Fruit fly (Drosophila melanogaster): ENCODE results near the gene CG13625.
A peak's percentile ranks its signal among the peaks of the same experiment; 100 is the strongest.

CG13625 gene

DNA sequence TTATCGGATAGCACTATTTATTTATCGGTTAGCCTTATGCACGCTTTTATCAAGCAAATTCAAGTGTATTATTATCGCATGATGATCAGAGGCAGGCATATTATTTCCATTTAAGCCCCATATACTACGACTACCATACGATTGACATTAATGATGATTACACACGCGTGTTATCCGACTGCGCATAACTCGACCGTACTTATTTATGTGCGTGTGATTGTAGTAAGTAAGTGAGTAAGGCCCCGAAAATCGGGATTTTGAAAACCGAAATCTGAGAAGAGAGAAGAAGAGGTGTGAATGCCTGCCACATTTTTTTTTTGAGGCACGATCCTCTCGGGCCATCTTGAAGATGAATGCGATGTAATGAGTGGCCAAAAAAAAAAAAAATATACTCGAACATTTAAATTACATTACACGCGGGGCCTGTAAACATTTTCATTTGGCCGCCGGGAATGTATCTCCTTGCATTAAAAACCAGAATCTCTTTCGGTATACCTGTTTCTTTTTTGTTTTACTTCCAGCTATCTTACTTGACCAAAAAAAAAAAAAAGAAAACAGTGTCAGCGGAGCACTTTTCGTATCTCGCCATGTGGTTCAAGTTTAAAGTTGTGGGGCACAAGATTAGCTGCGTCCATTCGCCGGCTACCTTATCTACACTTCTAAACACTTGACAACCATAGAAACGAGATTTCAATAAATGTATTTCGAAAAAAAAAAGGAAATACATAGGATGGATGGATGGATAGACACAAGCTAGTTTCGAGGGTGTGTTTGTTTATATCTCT, 10.6 kb upstream of the CG13625 start (continued):
- TF ChIP-seq CG13287 (GFP tag; IDR thresholded peaks at IDR 0.05; ENCODE audit: partially characterized antibody), result no peak
- no peak for TF ChIP-seq MESR4 (GFP tag; optimal IDR thresholded peaks at IDR 0.05)
- no peak for TF ChIP-seq h (optimal IDR thresholded peaks at IDR 0.05)
- peak; percentile 62 for TF ChIP-seq sqz (GFP tag; optimal IDR thresholded peaks at IDR 0.05)
- no peak for TF ChIP-seq CG13123 (GFP tag; optimal IDR thresholded peaks at IDR 0.05)
- no peak for TF ChIP-seq org-1 (GFP tag; optimal IDR thresholded peaks at IDR 0.05)
- TF ChIP-seq Hmx (GFP tag; optimal IDR thresholded peaks at IDR 0.05), result no peak
- TF ChIP-seq cg (GFP tag; optimal IDR thresholded peaks at IDR 0.05), result peak; percentile 24
- no peak for TF ChIP-seq CG11085 (GFP tag; IDR thresholded peaks at IDR 0.05)
- no peak for TF ChIP-seq hb (GFP tag; IDR thresholded peaks at IDR 0.05; ENCODE audit: partially characterized antibody)
- no peak for TF ChIP-seq gem (tag; optimal IDR thresholded peaks at IDR 0.05)
- TF ChIP-seq danr (GFP tag; IDR thresholded peaks at IDR 0.05), result no peak
- no peak for TF ChIP-seq CG5180 (GFP tag; optimal IDR thresholded peaks at IDR 0.05)
- no peak for TF ChIP-seq BEAF-32 (GFP tag; optimal IDR thresholded peaks at IDR 0.05)
- TF ChIP-seq CG1233 (GFP tag; optimal IDR thresholded peaks at IDR 0.05), result no peak
- peak; percentile 19 for TF ChIP-seq mirr (GFP tag; optimal IDR thresholded peaks at IDR 0.05)
- no peak for TF ChIP-seq pros (GFP tag; optimal IDR thresholded peaks at IDR 0.05)
- no peak for TF ChIP-seq CG13894 (tag; optimal IDR thresholded peaks at IDR 0.05)
- no peak for TF ChIP-seq CG3407 (GFP tag; optimal IDR thresholded peaks at IDR 0.05)
- TF ChIP-seq cas (GFP tag; IDR thresholded peaks at IDR 0.05), result no peak
- TF ChIP-seq odd (GFP tag; optimal IDR thresholded peaks at IDR 0.05), result no peak
- TF ChIP-seq eve (GFP tag; optimal IDR thresholded peaks at IDR 0.05), result peak in 1 of 2 experiments; percentile 11
- TF ChIP-seq CG42726 (GFP tag; IDR thresholded peaks at IDR 0.05; ENCODE audit: partially characterized antibody), result no peak
- TF ChIP-seq CG11247 (GFP tag; IDR thresholded peaks at IDR 0.05), result 0 out of 2 replicates have a peak, but pooled peaks have one; percentile 8
- no peak for TF ChIP-seq sob (GFP tag; IDR thresholded peaks at IDR 0.05)
- TF ChIP-seq CG13296 (GFP tag; optimal IDR thresholded peaks at IDR 0.05), result no peak
- TF ChIP-seq CG17359 (tag; optimal IDR thresholded peaks at IDR 0.05), result peak; percentile 37
- no peak for TF ChIP-seq repo (GFP tag; optimal IDR thresholded peaks at IDR 0.05)
- no peak for TF ChIP-seq Atf3 (GFP tag; optimal IDR thresholded peaks at IDR 0.05)
- TF ChIP-seq CG31388 (GFP tag; optimal IDR thresholded peaks at IDR 0.05), result no peak
- TF ChIP-seq inv (GFP tag; IDR thresholded peaks at IDR 0.05; ENCODE audit: partially characterized antibody), result no peak
- TF ChIP-seq br (optimal IDR thresholded peaks at IDR 0.05), result no peak
- TF ChIP-seq lab (GFP tag; optimal IDR thresholded peaks at IDR 0.05), result no peak
- no peak for TF ChIP-seq HmgD (GFP tag; optimal IDR thresholded peaks at IDR 0.05)
- TF ChIP-seq CG11696 (GFP tag; IDR thresholded peaks at IDR 0.05), result peak; percentile 54; the same call in 1 of the 2 replicates
- TF ChIP-seq Dfd (GFP tag; optimal IDR thresholded peaks at IDR 0.05), result no peak
- no peak for TF ChIP-seq hkb (optimal IDR thresholded peaks at IDR 0.05)
- no peak for TF ChIP-seq hkb (GFP tag; IDR thresholded peaks at IDR 0.05)
- TF ChIP-seq ssp (GFP tag; IDR thresholded peaks at IDR 0.05), result no peak
- no peak for TF ChIP-seq al (GFP tag; IDR thresholded peaks at IDR 0.05)
- TF ChIP-seq CG12236 (GFP tag; optimal IDR thresholded peaks at IDR 0.05), result no peak
- no peak for TF ChIP-seq HmgZ (tag; optimal IDR thresholded peaks at IDR 0.05)
- no peak for TF ChIP-seq CG10147 (GFP tag; optimal IDR thresholded peaks at IDR 0.05)
- TF ChIP-seq Xbp1 (GFP tag; optimal IDR thresholded peaks at IDR 0.05), result no peak
- peak; percentile 26; the same call in 1 of the 2 replicates for TF ChIP-seq GATAe (GFP tag; conservative IDR thresholded peaks at IDR 0.05)
- no peak for TF ChIP-seq ci (GFP tag; IDR thresholded peaks at IDR 0.05)
- no peak for TF ChIP-seq usp (GFP tag; optimal IDR thresholded peaks at IDR 0.05)
- TF ChIP-seq Dp (GFP tag; optimal IDR thresholded peaks at IDR 0.05), result no peak
- TF ChIP-seq Hr78 (GFP tag; optimal IDR thresholded peaks at IDR 0.05), result peak in 1 of 2 experiments; percentile 59
- TF ChIP-seq chm (GFP tag; IDR thresholded peaks at IDR 0.05), result no peak

Measured in whole organism, embryonic.